Worm (Caenorhabditis elegans): Measurements from ENCODE around the gene str-66.

Gene str-66

DNA sequence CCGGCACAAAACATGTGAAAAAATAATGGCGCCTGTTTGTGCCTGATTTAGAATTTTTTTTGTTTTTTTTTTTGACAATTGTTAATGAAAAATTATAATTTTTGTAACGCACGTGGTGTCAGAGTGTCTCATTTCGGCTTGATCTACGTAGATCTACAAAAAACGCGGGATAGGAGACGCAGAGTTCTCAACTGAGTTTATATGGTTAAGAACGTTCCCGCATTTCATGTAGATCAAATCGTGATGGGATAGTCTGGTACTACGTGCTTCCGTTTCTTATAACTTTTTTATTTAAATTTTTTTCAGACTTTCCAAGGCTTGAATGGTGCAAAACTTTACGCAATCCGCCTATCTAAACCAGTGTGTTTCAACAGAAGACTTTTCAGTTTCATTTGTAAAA lies 24.8 kb upstream of the str-66 start, which contains the start of gene tat-6:
Gene tat-6 (plus strand): TSS at position 301 of the 400 bp plus-strand sequence.
- TF ChIP-seq bed-1 (GFP tag; IDR thresholded peaks at IDR 0.05) (no peak), ccch-3 (GFP tag; optimal IDR thresholded peaks at IDR 0.05) (no peak), lsl-1 (GFP tag; optimal IDR thresholded peaks at IDR 0.05) (no peak), B0261.1 (tag; optimal IDR thresholded peaks at IDR 0.05) (no peak), ama-1 (optimal IDR thresholded peaks at IDR 0.05) (no peak), ama-1 (GFP tag; optimal IDR thresholded peaks at IDR 0.05) (no peak), F23B12.7 (tag; optimal IDR thresholded peaks at IDR 0.05; ENCODE audit: insufficient read depth) (no peak), hsf-1 (GFP tag; IDR thresholded peaks at IDR 0.05) (no peak), akir-1 (GFP tag; optimal IDR thresholded peaks at IDR 0.05) (no peak), dpl-1 (GFP tag; optimal IDR thresholded peaks at IDR 0.05) (no peak), F39B2.1 (GFP tag; IDR thresholded peaks at IDR 0.05) (no peak), madf-8 (GFP tag; conservative IDR thresholded peaks at IDR 0.05) (no peak), rpc-1 (optimal IDR thresholded peaks at IDR 0.05) (no peak), rpc-1 (tag; optimal IDR thresholded peaks at IDR 0.05) (no peak), Y79H2A.3 (GFP tag; conservative IDR thresholded peaks at IDR 0.05) (no peak), rec-8 (tag; optimal IDR thresholded peaks at IDR 0.05) (no peak), F57C9.4 (tag; optimal IDR thresholded peaks at IDR 0.05) (no peak)

DNA sequence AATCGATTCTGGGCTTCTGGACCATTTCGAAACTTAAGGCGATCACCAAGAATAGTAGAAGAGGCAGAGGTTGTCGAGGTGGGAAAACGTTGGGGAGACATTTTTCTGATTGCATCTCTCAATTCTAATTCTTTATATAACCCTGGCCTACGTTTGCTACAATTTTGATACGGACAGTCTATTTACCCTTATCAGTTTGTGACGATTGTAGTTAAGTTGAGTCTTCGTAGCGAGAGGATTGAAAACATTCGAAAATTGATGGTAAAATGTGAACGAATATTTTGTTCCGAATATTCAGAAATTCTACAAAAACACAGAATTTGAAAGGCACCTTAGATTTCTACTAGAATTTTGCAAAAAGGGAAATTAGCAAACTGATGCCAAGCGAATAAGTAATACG lies 23.6 kb upstream of the str-66 start, which contains the start of gene Y73C8C.10:
Gene Y73C8C.10 (minus strand): TSS at position 101 of the 400 bp plus-strand sequence.
- TF ChIP-seq cebp-1 (GFP tag; IDR thresholded peaks at IDR 0.05): no peak
- TF ChIP-seq cebp-1 (tag; optimal IDR thresholded peaks at IDR 0.05): no peak
- no peak for TF ChIP-seq lsy-27 (tag; optimal IDR thresholded peaks at IDR 0.05; ENCODE audit: borderline replicate concordance, insufficient read depth)
- TF ChIP-seq ztf-6 (GFP tag; IDR thresholded peaks at IDR 0.05): no peak
- TF ChIP-seq nhr-90 (tag; optimal IDR thresholded peaks at IDR 0.05): no peak
- TF ChIP-seq madf-6 (GFP tag; IDR thresholded peaks at IDR 0.05): no peak
- no peak for TF ChIP-seq B0336.3 (GFP tag; IDR thresholded peaks at IDR 0.05)
- no peak for TF ChIP-seq sea-2 (GFP tag; IDR thresholded peaks at IDR 0.05)
- no peak for TF ChIP-seq nhr-120 (GFP tag; IDR thresholded peaks at IDR 0.05)
- TF ChIP-seq hlh-26 (GFP tag; conservative IDR thresholded peaks at IDR 0.05): no peak
- no peak for TF ChIP-seq F49E8.2 (tag; optimal IDR thresholded peaks at IDR 0.05; ENCODE audit: insufficient read depth)
- no peak for TF ChIP-seq K11D2.4 (GFP tag; IDR thresholded peaks at IDR 0.05)

DNA sequence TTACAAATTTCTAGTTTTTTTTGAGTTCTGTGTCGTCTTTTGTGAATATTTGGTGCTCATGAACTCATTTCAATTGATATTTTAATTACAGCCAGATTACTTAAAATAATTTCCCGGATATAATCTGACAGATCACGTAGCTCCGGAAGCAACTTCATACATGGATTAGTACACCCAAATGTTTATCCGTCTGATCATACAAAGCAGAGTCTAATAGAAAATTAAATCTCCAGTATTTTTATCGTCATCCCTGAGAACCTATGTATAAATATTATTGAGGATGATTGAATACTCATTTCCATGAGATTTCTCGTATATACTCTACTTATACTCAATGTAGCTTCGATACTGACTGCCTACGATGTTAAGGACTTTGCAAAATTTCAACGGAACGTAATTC lies 20.9 kb upstream of the str-66 start, which contains the start of gene Y73C8C.12:
Gene Y73C8C.12 (plus strand): TSS at position 301 of the 400 bp plus-strand sequence.
- TF ChIP-seq chd-7 (tag; optimal IDR thresholded peaks at IDR 0.05): no peak
- no peak for TF ChIP-seq F52B5.7 (tag; optimal IDR thresholded peaks at IDR 0.05)
- no peak for TF ChIP-seq bed-1 (GFP tag; IDR thresholded peaks at IDR 0.05)
- no peak for TF ChIP-seq K12H6.12 (tag; optimal IDR thresholded peaks at IDR 0.05)
- TF ChIP-seq dpl-1 (GFP tag; optimal IDR thresholded peaks at IDR 0.05): no peak
- no peak for TF ChIP-seq rec-8 (tag; optimal IDR thresholded peaks at IDR 0.05)
- no peak for TF ChIP-seq cebp-2 (GFP tag; IDR thresholded peaks at IDR 0.05)
- no peak for TF ChIP-seq tlf-1 (GFP tag; optimal IDR thresholded peaks at IDR 0.05)
- TF ChIP-seq pha-4 (tag; optimal IDR thresholded peaks at IDR 0.05): no peak
- no peak for TF ChIP-seq ztf-18 (tag; optimal IDR thresholded peaks at IDR 0.05)
- no peak for TF ChIP-seq snpc-1.1 (tag; optimal IDR thresholded peaks at IDR 0.05; ENCODE audit: insufficient read depth)
- TF ChIP-seq dpff-1 (tag; optimal IDR thresholded peaks at IDR 0.05): no peak
- TF ChIP-seq lsl-1 (GFP tag; optimal IDR thresholded peaks at IDR 0.05): no peak

Measured in whole organism, young adult.